Worm (Caenorhabditis elegans) whole organism, L2 larva: ENCODE results near the gene rps-5.

ENCODE experiments used
- C34F6.9 ChIP-seq: fragments of 150-350 bp; optimal IDR thresholded peaks from 2 replicates; lab custom pipeline; 2014; ENCODE audit warnings: missing biosample characterization, missing genetic modification characterization
- F13H6.1 ChIP-seq: sonication (generic microtip); optimal IDR thresholded peaks from 2 replicates; lab custom pipeline; 2016; ENCODE audit warnings: missing genetic modification characterization, missing compliant biosample characterization
- R02D3.7 ChIP-seq: fragments of 150-350 bp; optimal IDR thresholded peaks from 2 replicates; lab custom pipeline; 2014; ENCODE audit warnings: missing biosample characterization, missing genetic modification characterization
- Y55F3AM.14 ChIP-seq: fragments of 200-800 bp; sonication (Bioruptor generic); optimal IDR thresholded peaks from 2 replicates; lab custom pipeline; 2018; ENCODE audit warnings: mild to moderate bottlenecking, missing genetic modification characterization, missing compliant biosample characterization
- aly-2 ChIP-seq: fragments of 150-350 bp; optimal IDR thresholded peaks from 2 replicates; lab custom pipeline; 2014; ENCODE audit warnings: missing biosample characterization, missing genetic modification characterization
- blmp-1 ChIP-seq: sonication (generic microtip); optimal IDR thresholded peaks from 2 replicates; lab custom pipeline; 2017; ENCODE audit warnings: missing genetic modification characterization, mild to moderate bottlenecking, missing compliant biosample characterization, antibody characterized with exemption, moderate library complexity; ENCODE audit not compliant: insufficient read depth
- crh-2 ChIP-seq: sonication (generic microtip); optimal IDR thresholded peaks from 2 replicates; lab custom pipeline; 2017; ENCODE audit warnings: missing biosample characterization, missing genetic modification characterization
- dmd-4 ChIP-seq: sonication (generic microtip); optimal IDR thresholded peaks from 2 replicates; lab custom pipeline; 2017; ENCODE audit warnings: missing biosample characterization, missing genetic modification characterization
- egl-27 ChIP-seq: sonication (generic microtip); optimal IDR thresholded peaks from 3 replicates; lab custom pipeline; 2017; ENCODE audit warnings: missing biosample characterization, missing genetic modification reagents, missing genetic modification characterization
- elt-1 ChIP-seq: fragments of 150-350 bp; optimal IDR thresholded peaks from 2 replicates; lab custom pipeline; 2014; ENCODE audit warnings: missing biosample characterization, missing genetic modification characterization
- elt-3 ChIP-seq: sonication (generic microtip); optimal IDR thresholded peaks from 2 replicates; lab custom pipeline; 2017; ENCODE audit warnings: missing biosample characterization, missing genetic modification characterization
- fos-1 ChIP-seq: fragments of 150-350 bp; optimal IDR thresholded peaks from 2 replicates; lab custom pipeline; 2014; ENCODE audit warnings: missing biosample characterization, missing genetic modification characterization
- gmeb-1 ChIP-seq: fragments of 150-350 bp; optimal IDR thresholded peaks from 2 replicates; lab custom pipeline; 2014; ENCODE audit warnings: missing biosample characterization, missing genetic modification characterization
- lin-13 ChIP-seq: fragments of 150-350 bp; optimal IDR thresholded peaks from 2 replicates; lab custom pipeline; 2014; ENCODE audit warnings: missing biosample characterization, missing genetic modification reagents, missing genetic modification characterization
- lin-39 ChIP-seq: fragments of 150-350 bp; optimal IDR thresholded peaks from 2 replicates; lab custom pipeline; 2014; ENCODE audit warnings: missing biosample characterization, missing genetic modification reagents, missing genetic modification characterization
- lsy-2 ChIP-seq, 2 experiments: fragments of 150-350 bp in 1 of 2; sonication (generic microtip) in 1 of 2; optimal IDR thresholded peaks; 2 replicates each; lab custom pipeline; 2014 to 2017; ENCODE audit warnings: missing biosample characterization in 2 of 2, missing genetic modification characterization in 2 of 2
- mdl-1 ChIP-seq, 2 experiments: fragments of 150-350 bp in 1 of 2; sonication (generic microtip) in 1 of 2; optimal IDR thresholded peaks; 2 replicates each; lab custom pipeline; 2017; ENCODE audit warnings: missing biosample characterization in 2 of 2, missing genetic modification characterization in 2 of 2
- nhr-10 ChIP-seq: sonication (generic microtip); optimal IDR thresholded peaks from 2 replicates; lab custom pipeline; 2017; ENCODE audit warnings: missing biosample characterization, missing genetic modification characterization
- nhr-12 ChIP-seq: fragments of 150-350 bp; optimal IDR thresholded peaks from 2 replicates; lab custom pipeline; 2014; ENCODE audit warnings: missing biosample characterization, missing genetic modification characterization
- nhr-129 ChIP-seq: fragments of 150-350 bp; optimal IDR thresholded peaks from 2 replicates; lab custom pipeline; 2014; ENCODE audit warnings: missing biosample characterization, missing genetic modification characterization
- nhr-21 ChIP-seq: fragments of 150-350 bp; optimal IDR thresholded peaks from 2 replicates; lab custom pipeline; 2014; ENCODE audit warnings: missing biosample characterization, missing genetic modification characterization
- nhr-23 ChIP-seq: fragments of 150-350 bp; optimal IDR thresholded peaks from 2 replicates; lab custom pipeline; 2014; ENCODE audit warnings: missing biosample characterization, missing genetic modification reagents, missing genetic modification characterization
- nhr-237 ChIP-seq: fragments of 150-350 bp; optimal IDR thresholded peaks from 2 replicates; lab custom pipeline; 2014; ENCODE audit warnings: missing biosample characterization, missing genetic modification characterization
- nhr-25 ChIP-seq: fragments of 150-350 bp; sonication (generic microtip); optimal IDR thresholded peaks from 3 replicates; lab custom pipeline; 2014; ENCODE audit warnings: missing biosample characterization, missing genetic modification characterization
- nhr-77 ChIP-seq: fragments of 150-350 bp; optimal IDR thresholded peaks from 2 replicates; lab custom pipeline; 2014; ENCODE audit warnings: missing biosample characterization, missing genetic modification characterization
- peb-1 ChIP-seq: fragments of 150-350 bp; optimal IDR thresholded peaks from 2 replicates; lab custom pipeline; 2014; ENCODE audit warnings: missing biosample characterization, missing genetic modification characterization
- sem-4 ChIP-seq: fragments of 150-350 bp; optimal IDR thresholded peaks from 2 replicates; lab custom pipeline; 2014; ENCODE audit warnings: missing biosample characterization, missing genetic modification reagents, missing genetic modification characterization
- skn-1 ChIP-seq: sonication (generic microtip); optimal IDR thresholded peaks from 2 replicates; lab custom pipeline; 2017; ENCODE audit warnings: missing biosample characterization, missing genetic modification characterization
- sma-3 ChIP-seq: sonication (generic microtip); optimal IDR thresholded peaks from 2 replicates; lab custom pipeline; 2016; ENCODE audit warnings: missing genetic modification reagents, missing genetic modification characterization, missing compliant biosample characterization
- snpc-4 ChIP-seq: fragments of 150-350 bp; optimal IDR thresholded peaks from 2 replicates; lab custom pipeline; 2014; ENCODE audit warnings: missing biosample characterization, missing genetic modification characterization
- unc-39 ChIP-seq: fragments of 150-350 bp; optimal IDR thresholded peaks from 2 replicates; lab custom pipeline; 2014; ENCODE audit warnings: missing biosample characterization, missing genetic modification characterization
- unc-55 ChIP-seq: fragments of 150-350 bp; sonication (generic microtip); optimal IDR thresholded peaks from 3 replicates; lab custom pipeline; 2014; ENCODE audit warnings: missing biosample characterization, missing genetic modification reagents, missing genetic modification characterization
- ztf-11 ChIP-seq: sonication (generic microtip); optimal IDR thresholded peaks from 2 replicates; lab custom pipeline; 2017; ENCODE audit warnings: missing biosample characterization, missing genetic modification characterization

Gene rps-5

DNA sequence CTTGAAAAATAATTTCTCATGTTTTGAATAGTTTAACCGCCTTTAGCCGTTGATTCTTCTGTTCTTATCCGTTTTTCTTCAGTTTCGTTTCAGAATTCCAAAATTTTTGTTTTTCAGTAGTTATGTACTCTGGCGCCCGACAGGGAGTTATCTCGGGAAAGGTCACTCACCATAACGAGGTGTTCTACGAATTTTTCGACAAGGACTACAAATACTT, 32.3 kb upstream of the rps-5 start, which contains the start of gene F01G4.4:
Gene F01G4.4, plus strand, starts transcription at position 118 of the 217 bp plus-strand sequence.
- TF ChIP-seq nhr-23 (tag; lab: Kevin White, UChicago): no peak
- TF ChIP-seq egl-27 (tag; lab: Kevin White, UChicago): no peak
- TF ChIP-seq gmeb-1 (tag; lab: Kevin White, UChicago): no peak
- no peak for TF ChIP-seq ztf-11 (tag; lab: Kevin White, UChicago)
- TF ChIP-seq nhr-237 (tag; lab: Kevin White, UChicago): no peak
- no peak for TF ChIP-seq nhr-10 (tag; lab: Kevin White, UChicago)

DNA sequence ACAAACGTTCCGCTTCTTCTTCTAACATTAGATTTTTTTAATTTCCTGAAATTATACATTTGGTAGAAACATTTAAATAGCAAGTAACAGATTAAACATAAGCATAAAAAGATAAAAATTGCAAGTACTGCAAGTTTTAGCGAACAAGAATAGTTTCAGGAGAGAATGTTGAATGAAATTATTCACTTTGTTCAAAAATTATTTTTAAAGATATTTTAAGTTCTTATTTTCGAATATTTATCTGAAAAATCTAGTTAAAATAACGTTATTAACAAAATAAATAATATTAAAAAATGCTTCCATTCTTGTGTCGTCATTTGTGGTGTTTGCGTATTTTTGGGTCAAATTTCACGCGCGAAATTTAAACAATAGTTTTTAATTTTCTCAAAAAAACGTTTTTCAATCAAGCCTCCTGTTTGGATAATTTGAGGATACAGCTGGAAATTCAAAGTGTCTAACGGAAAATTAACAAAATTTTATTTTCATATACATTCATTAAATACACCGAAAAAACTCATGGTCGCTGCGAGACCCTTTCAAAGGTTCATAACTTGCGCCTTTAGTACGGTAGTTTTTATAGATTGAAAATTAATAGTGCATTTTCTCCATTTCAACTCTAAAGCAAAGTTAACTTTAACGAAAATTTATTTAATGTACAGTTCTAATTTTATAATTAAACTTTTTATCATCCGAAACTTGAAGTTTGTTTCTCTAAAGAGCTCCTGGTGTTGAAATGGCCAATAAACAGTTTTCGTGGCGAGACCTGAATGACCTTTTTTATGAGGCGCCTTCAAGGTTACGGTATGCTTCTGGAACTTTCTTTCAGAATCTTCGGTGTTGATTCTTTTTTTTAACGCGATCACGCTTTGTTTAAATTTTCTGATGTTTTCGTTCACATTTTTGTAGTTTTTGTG, 31.7 kb upstream of the rps-5 start, which contains the start of gene skih-2:
Gene skih-2, minus strand, starts transcription at position 51 of the 914 bp plus-strand sequence.
- peak; percentile 6 for TF ChIP-seq crh-2 (tag; lab: Kevin White, UChicago)
- TF ChIP-seq lin-13 (GFP tag; lab: Kevin White, UChicago): peak; percentile 29
- TF ChIP-seq nhr-12: no peak
- TF ChIP-seq unc-55 (GFP tag; lab: Kevin White, UChicago): peak; percentile 78
- TF ChIP-seq aly-2: no peak
- TF ChIP-seq gmeb-1 (tag; lab: Kevin White, UChicago): peak; percentile 92
- TF ChIP-seq C34F6.9 (tag; lab: Kevin White, UChicago): peak; percentile 79
- TF ChIP-seq nhr-23 (tag; lab: Kevin White, UChicago): no peak
- TF ChIP-seq lsy-2 (tag; optimal IDR thresholded peaks at IDR 0.05; lab: Kevin White, UChicago): peak; percentile 14 to 80
- TF ChIP-seq nhr-25 (tag; lab: Kevin White, UChicago): peak; percentile 5

DNA sequence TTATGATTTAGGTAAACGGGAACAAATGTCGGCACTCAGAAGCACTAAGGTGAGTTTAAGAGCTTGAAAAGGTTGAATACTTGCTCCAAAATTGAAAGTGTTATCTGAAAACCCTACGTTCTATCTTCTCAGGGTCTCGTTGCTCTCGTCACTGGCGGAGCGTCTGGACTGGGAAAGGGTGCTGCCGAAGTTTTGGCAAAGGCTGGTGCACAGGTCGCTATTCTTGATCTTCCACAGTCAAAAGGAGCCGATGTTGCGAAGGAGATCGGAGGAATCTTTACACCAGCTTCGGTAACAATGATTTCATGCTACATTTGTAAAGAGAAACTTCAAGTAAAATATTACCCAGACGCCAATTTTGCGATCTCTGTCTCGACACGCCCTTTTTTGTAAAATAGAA, 20.4 kb upstream of the rps-5 start, which contains the start of gene ard-1:
Gene ard-1, plus strand, starts transcription at position 12 of the 400 bp plus-strand sequence.
- TF ChIP-seq snpc-4 (tag; lab: Kevin White, UChicago): no peak
- no peak for TF ChIP-seq sma-3 (GFP tag; lab: Kevin White, UChicago)
- TF ChIP-seq gmeb-1 (tag; lab: Kevin White, UChicago): no peak
- TF ChIP-seq C34F6.9 (tag; lab: Kevin White, UChicago): no peak
- TF ChIP-seq R02D3.7 (tag; lab: Kevin White, UChicago): no peak
- no peak for TF ChIP-seq lsy-2 (tag; optimal IDR thresholded peaks at IDR 0.05; lab: Kevin White, UChicago)
- no peak for TF ChIP-seq nhr-129
- TF ChIP-seq lin-13 (GFP tag; lab: Kevin White, UChicago): no peak

DNA sequence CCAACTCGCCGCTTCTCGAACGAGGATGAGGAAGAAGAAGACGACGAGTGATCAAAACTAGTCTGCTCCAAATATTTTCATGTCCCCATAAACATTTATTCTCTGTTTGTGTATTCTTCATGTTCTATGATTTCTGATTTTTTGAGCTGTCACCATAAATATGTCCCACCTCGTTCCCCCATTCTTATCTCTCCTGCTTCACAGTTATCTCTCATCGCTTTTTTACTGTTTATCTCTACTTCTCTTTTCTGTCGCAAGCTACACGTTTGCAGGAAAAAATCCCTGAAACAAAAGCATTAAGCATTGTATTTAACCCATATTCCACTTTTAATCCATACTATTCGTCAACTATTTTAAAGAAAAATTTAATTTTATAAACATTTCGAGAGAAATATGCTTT, 19.9 kb upstream of the rps-5 start:
- TF ChIP-seq Y55F3AM.14 (GFP tag; lab: Kevin White, UChicago) (no peak), lin-39 (no peak), unc-55 (GFP tag; lab: Kevin White, UChicago) (peak; percentile 51), dmd-4 (no peak), sem-4 (tag; lab: Kevin White, UChicago) (no peak), lsy-2 (tag; optimal IDR thresholded peaks at IDR 0.05; lab: Kevin White, UChicago) (peak in 1 of 2 experiments; percentile 16), crh-2 (tag; lab: Kevin White, UChicago) (no peak), fos-1 (tag; lab: Kevin White, UChicago) (peak; percentile 8), nhr-129 (peak; percentile 9), gmeb-1 (tag; lab: Kevin White, UChicago) (no peak), nhr-77 (tag; lab: Kevin White, UChicago) (no peak), nhr-12 (no peak)

DNA sequence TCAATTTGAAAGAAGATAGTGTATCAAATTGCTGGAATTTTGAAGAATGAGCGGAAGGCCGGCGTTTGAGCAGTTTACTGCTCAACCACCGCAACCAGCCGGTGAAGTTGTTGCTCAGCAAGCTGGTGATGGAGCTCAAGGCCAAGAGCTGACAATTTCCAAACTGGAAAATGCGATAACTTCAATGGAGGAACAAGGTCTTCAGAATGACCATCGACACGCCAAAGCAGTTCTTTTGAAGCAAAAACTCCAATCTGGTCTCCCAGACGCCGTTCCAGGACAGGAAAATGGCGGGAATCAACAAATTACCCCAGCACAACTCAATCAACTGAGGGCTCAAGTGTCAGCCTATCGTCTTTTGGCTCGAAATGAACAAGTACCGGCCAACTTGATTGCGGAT, 15.2 kb upstream of the rps-5 start:
- TF ChIP-seq aly-2: no peak
- TF ChIP-seq peb-1: no peak
- no peak for TF ChIP-seq unc-55 (GFP tag; lab: Kevin White, UChicago)
- TF ChIP-seq blmp-1: no peak
- TF ChIP-seq fos-1 (tag; lab: Kevin White, UChicago): no peak
- no peak for TF ChIP-seq elt-3
- TF ChIP-seq skn-1 (tag; lab: Kevin White, UChicago): no peak
- TF ChIP-seq nhr-21 (tag; lab: Kevin White, UChicago): no peak
- TF ChIP-seq elt-1 (tag; lab: Kevin White, UChicago): no peak
- TF ChIP-seq unc-39 (tag; lab: Kevin White, UChicago): no peak
- no peak for TF ChIP-seq nhr-129
- TF ChIP-seq mdl-1 (tag; optimal IDR thresholded peaks at IDR 0.05; lab: Kevin White, UChicago): no peak
- TF ChIP-seq nhr-25 (tag; lab: Kevin White, UChicago): no peak
- no peak for TF ChIP-seq sem-4 (tag; lab: Kevin White, UChicago)
- no peak for TF ChIP-seq F13H6.1
